In the genomic region with DNA sequence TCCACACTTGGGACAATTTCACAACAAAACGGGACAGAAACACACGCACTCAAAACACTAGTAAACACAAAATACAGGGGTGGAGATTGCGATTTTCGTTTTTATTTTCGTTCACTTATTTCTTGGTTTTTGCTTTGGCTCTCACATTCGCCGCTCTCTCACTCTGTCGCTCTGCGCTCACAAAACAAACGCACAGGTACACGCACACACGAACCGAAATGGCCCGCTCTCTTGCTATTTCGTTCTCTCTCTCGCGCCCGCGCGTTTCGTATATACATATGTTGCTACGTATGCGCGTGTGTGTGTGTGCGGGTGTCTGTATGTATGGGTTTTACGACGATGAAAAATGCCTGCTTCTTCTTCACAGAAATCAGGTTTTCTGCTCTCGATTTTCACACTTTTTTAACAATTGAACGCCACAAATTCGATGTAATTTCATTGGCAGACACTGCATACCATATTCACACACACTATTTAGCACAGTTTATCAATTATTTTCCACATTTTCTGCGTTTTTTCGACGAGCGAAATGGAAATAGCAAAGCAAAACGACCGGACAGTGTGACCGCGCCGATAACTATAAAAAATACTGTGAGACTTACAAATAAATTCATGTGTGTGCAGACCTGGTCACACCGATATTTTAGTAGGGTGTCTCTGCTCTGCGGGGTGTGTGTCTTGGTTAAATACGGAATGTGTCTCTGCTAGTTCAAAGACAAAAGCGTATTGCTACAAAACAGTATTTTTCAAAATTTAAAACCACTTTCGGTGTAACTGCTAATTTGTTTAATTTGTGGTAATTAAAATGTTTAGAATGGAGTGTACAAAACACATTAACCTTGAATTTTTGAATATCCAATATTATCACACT, we compare ENCODE assay signal across 1 fruit fly cellular context.
TF ChIP-seq lines count a peak whose summit lies in the region.

A gene (minus strand): TSS at position 584 of the 871 bp plus-strand sequence.

TF ChIP-seq in whole organism, embryonic, 481 proteins besides CTCF, POLR2A, EP300 and RAD21 (continued from another document and continues in another):
- TF ChIP-seq Nf-YB (GFP tag; optimal IDR thresholded peaks at IDR 0.05; lab: Kevin White, UChicago) (no peak), pita (GFP tag; optimal IDR thresholded peaks at IDR 0.05; lab: Kevin White, UChicago) (peak; percentile 88), Hr51 (GFP tag; optimal IDR thresholded peaks at IDR 0.05; lab: Kevin White, UChicago) (peak; percentile 8 to 25), CG9817 (tag; optimal IDR thresholded peaks at IDR 0.05; lab: Kevin White, UChicago) (no peak), CG8924 (tag; optimal IDR thresholded peaks at IDR 0.05; lab: Kevin White, UChicago) (peak; percentile 63), Asciz (GFP tag; optimal IDR thresholded peaks at IDR 0.05; lab: Kevin White, UChicago) (no peak), ro (GFP tag; IDR thresholded peaks at IDR 0.05; lab: Robert Waterston, UW) (no peak), CG11093 (GFP tag; IDR thresholded peaks at IDR 0.05; lab: Robert Waterston, UW) (no peak), Dip2 (GFP tag; IDR thresholded peaks at IDR 0.05; lab: Robert Waterston, UW) (no peak), CG32767 (GFP tag; IDR thresholded peaks at IDR 0.05; lab: Robert Waterston, UW) (no peak), HmgZ (tag; optimal IDR thresholded peaks at IDR 0.05; lab: Kevin White, UChicago) (peak; percentile 39), wdn (GFP tag; IDR thresholded peaks at IDR 0.05; lab: Robert Waterston, UW) (no peak), CG17359 (tag; optimal IDR thresholded peaks at IDR 0.05; lab: Kevin White, UChicago) (no peak), CG15514 (GFP tag; optimal IDR thresholded peaks at IDR 0.05; lab: Kevin White, UChicago) (peak; percentile 68), CG12219 (GFP tag; optimal IDR thresholded peaks at IDR 0.05; lab: Kevin White, UChicago) (no peak), trem (tag; optimal IDR thresholded peaks at IDR 0.05; lab: Kevin White, UChicago) (peak; percentile 71), CG3065 (GFP tag; optimal IDR thresholded peaks at IDR 0.05; lab: Kevin White, UChicago) (no peak), CG13123 (GFP tag; optimal IDR thresholded peaks at IDR 0.05; lab: Kevin White, UChicago) (no peak), dati (GFP tag; IDR thresholded peaks at IDR 0.05; lab: Robert Waterston, UW) (no peak), Sox100B (GFP tag; optimal IDR thresholded peaks at IDR 0.05; lab: Kevin White, UChicago) (no peak), pho (GFP tag; optimal IDR thresholded peaks at IDR 0.05; lab: Kevin White, UChicago) (no peak), CG15011 (GFP tag; optimal IDR thresholded peaks at IDR 0.05; lab: Kevin White, UChicago) (no peak), Atf-2 (GFP tag; optimal IDR thresholded peaks at IDR 0.05; lab: Kevin White, UChicago) (no peak), wor (GFP tag; IDR thresholded peaks at IDR 0.05; lab: Robert Waterston, UW) (no peak), usp (GFP tag; optimal IDR thresholded peaks at IDR 0.05; lab: Kevin White, UChicago) (no peak), CG4730 (GFP tag; IDR thresholded peaks at IDR 0.05; lab: Robert Waterston, UW) (no peak), Sin3A (optimal IDR thresholded peaks at IDR 0.05; lab: Kevin White, UChicago) (peak; percentile 80), Ptx1 (GFP tag; IDR thresholded peaks at IDR 0.05; lab: Robert Waterston, UW) (no peak), CG17829 (tag; optimal IDR thresholded peaks at IDR 0.05; lab: Kevin White, UChicago) (peak; percentile 37), fd102C (GFP tag; optimal IDR thresholded peaks at IDR 0.05; lab: Kevin White, UChicago) (peak; percentile 29), CG13624 (GFP tag; optimal IDR thresholded peaks at IDR 0.05; lab: Kevin White, UChicago) (no peak), al (GFP tag; IDR thresholded peaks at IDR 0.05; lab: Robert Waterston, UW) (no peak), slou (GFP tag; optimal IDR thresholded peaks at IDR 0.05; lab: Kevin White, UChicago) (no peak), her (GFP tag; optimal IDR thresholded peaks at IDR 0.05; lab: Kevin White, UChicago) (no peak), CG8281 (tag; optimal IDR thresholded peaks at IDR 0.05; lab: Kevin White, UChicago) (no peak), CG33557 (GFP tag; optimal IDR thresholded peaks at IDR 0.05; lab: Kevin White, UChicago) (no peak), BEAF-32 (GFP tag; optimal IDR thresholded peaks at IDR 0.05; lab: Kevin White, UChicago) (peak; percentile 47), ham (GFP tag; IDR thresholded peaks at IDR 0.05; lab: Robert Waterston, UW) (no peak), kay (GFP tag; optimal IDR thresholded peaks at IDR 0.05; lab: Kevin White, UChicago) (no peak), bab2 (GFP tag; optimal IDR thresholded peaks at IDR 0.05; lab: Kevin White, UChicago) (no peak), Ssrp (tag; optimal IDR thresholded peaks at IDR 0.05; lab: Kevin White, UChicago) (no peak), CG13287 (GFP tag; IDR thresholded peaks at IDR 0.05; lab: Robert Waterston, UW; ENCODE audit: partially characterized antibody) (no peak), CG14050 (GFP tag; IDR thresholded peaks at IDR 0.05; lab: Robert Waterston, UW) (no peak), ems (GFP tag; optimal IDR thresholded peaks at IDR 0.05; lab: Kevin White, UChicago) (no peak), CG4820 (GFP tag; optimal IDR thresholded peaks at IDR 0.05; lab: Kevin White, UChicago) (no peak), CG16813 (GFP tag; IDR thresholded peaks at IDR 0.05; lab: Robert Waterston, UW; ENCODE audit: partially characterized antibody) (no peak), CG12071 (GFP tag; optimal IDR thresholded peaks at IDR 0.05; lab: Kevin White, UChicago) (no peak), nerfin-2 (GFP tag; IDR thresholded peaks at IDR 0.05; lab: Robert Waterston, UW; ENCODE audit: partially characterized antibody) (no peak), Dfd (GFP tag; optimal IDR thresholded peaks at IDR 0.05; lab: Kevin White, UChicago) (no peak), p53 (GFP tag; optimal IDR thresholded peaks at IDR 0.05; lab: Kevin White, UChicago) (peak; percentile 33), CkIIα-i1 (GFP tag; IDR thresholded peaks at IDR 0.05; lab: Robert Waterston, UW) (no peak), fd3F (GFP tag; optimal IDR thresholded peaks at IDR 0.05; lab: Kevin White, UChicago) (no peak), sima (GFP tag; optimal IDR thresholded peaks at IDR 0.05; lab: Kevin White, UChicago) (no peak), CG32772 (GFP tag; IDR thresholded peaks at IDR 0.05; lab: Robert Waterston, UW) (no peak), D19A (tag; optimal IDR thresholded peaks at IDR 0.05; lab: Kevin White, UChicago) (no peak), CG11560 (tag; IDR thresholded peaks at IDR 0.05; lab: Robert Waterston, UW) (no peak), CG9437 (GFP tag; optimal IDR thresholded peaks at IDR 0.05; lab: Kevin White, UChicago) (no peak), Rx (GFP tag; IDR thresholded peaks at IDR 0.05; lab: Robert Waterston, UW) (no peak), CG10366 (GFP tag; IDR thresholded peaks at IDR 0.05; lab: Robert Waterston, UW) (no peak), tio (GFP tag; optimal IDR thresholded peaks at IDR 0.05; lab: Kevin White, UChicago) (no peak), ssp (GFP tag; IDR thresholded peaks at IDR 0.05; lab: Robert Waterston, UW) (no peak), CG14860 (GFP tag; IDR thresholded peaks at IDR 0.05; lab: Robert Waterston, UW; ENCODE audit: partially characterized antibody) (no peak), HHEX (GFP tag; optimal IDR thresholded peaks at IDR 0.05; lab: Kevin White, UChicago) (no peak), CG15269 (tag; optimal IDR thresholded peaks at IDR 0.05; lab: Kevin White, UChicago) (no peak), Dip3 (GFP tag; optimal IDR thresholded peaks at IDR 0.05; lab: Kevin White, UChicago) (no peak), CG7372 (GFP tag; IDR thresholded peaks at IDR 0.05; lab: Robert Waterston, UW) (no peak), sob (GFP tag; IDR thresholded peaks at IDR 0.05; lab: Robert Waterston, UW) (no peak), CG12299 (tag; optimal IDR thresholded peaks at IDR 0.05; lab: Kevin White, UChicago) (peak; percentile 3), Drgx (GFP tag; IDR thresholded peaks at IDR 0.05; lab: Robert Waterston, UW) (no peak), zen (tag; optimal IDR thresholded peaks at IDR 0.05; lab: Kevin White, UChicago) (peak; percentile 55), CG43689 (GFP tag; IDR thresholded peaks at IDR 0.05; lab: Robert Waterston, UW) (no peak), sug (tag; optimal IDR thresholded peaks at IDR 0.05; lab: Kevin White, UChicago) (no peak), chn (GFP tag; optimal IDR thresholded peaks at IDR 0.05; lab: Kevin White, UChicago) (no peak), CG3838 (GFP tag; optimal IDR thresholded peaks at IDR 0.05; lab: Kevin White, UChicago) (no peak), CG12659 (GFP tag; optimal IDR thresholded peaks at IDR 0.05; lab: Kevin White, UChicago) (peak; percentile 73), trh (GFP tag; optimal IDR thresholded peaks at IDR 0.05; lab: Kevin White, UChicago) (no peak), CG34224 (GFP tag; IDR thresholded peaks at IDR 0.05; lab: Robert Waterston, UW; ENCODE audit: partially characterized antibody) (no peak), cg (GFP tag; optimal IDR thresholded peaks at IDR 0.05; lab: Kevin White, UChicago) (peak; percentile 100), CG3281 (GFP tag; optimal IDR thresholded peaks at IDR 0.05; lab: Kevin White, UChicago) (no peak), Six4 (GFP tag; optimal IDR thresholded peaks at IDR 0.05; lab: Kevin White, UChicago) (no peak), HLH54F (GFP tag; optimal IDR thresholded peaks at IDR 0.05; lab: Kevin White, UChicago) (no peak), CG2199 (GFP tag; IDR thresholded peaks at IDR 0.05; lab: Robert Waterston, UW) (no peak), Usf (GFP tag; optimal IDR thresholded peaks at IDR 0.05; lab: Kevin White, UChicago) (no peak), H15 (GFP tag; IDR thresholded peaks at IDR 0.05; lab: Robert Waterston, UW) (no peak), pzg (GFP tag; optimal IDR thresholded peaks at IDR 0.05; lab: Kevin White, UChicago) (peak; percentile 99), Dll (GFP tag; IDR thresholded peaks at IDR 0.05; lab: Robert Waterston, UW; ENCODE audit: partially characterized antibody) (no peak), pan (optimal IDR thresholded peaks at IDR 0.05; lab: Kevin White, UChicago) (no peak), pan (GFP tag; optimal IDR thresholded peaks at IDR 0.05 in 1 of 2, IDR thresholded peaks at IDR 0.05 in 1 of 2) (no peak), CG1529 (GFP tag; optimal IDR thresholded peaks at IDR 0.05; lab: Kevin White, UChicago) (no peak), CG7987 (GFP tag; optimal IDR thresholded peaks at IDR 0.05; lab: Kevin White, UChicago) (no peak), CG13424 (tag; optimal IDR thresholded peaks at IDR 0.05; lab: Kevin White, UChicago) (no peak), mam (GFP tag; optimal IDR thresholded peaks at IDR 0.05; lab: Kevin White, UChicago) (no peak), mld (GFP tag; IDR thresholded peaks at IDR 0.05; lab: Robert Waterston, UW; ENCODE audit: partially characterized antibody) (no peak), CG7357 (GFP tag; IDR thresholded peaks at IDR 0.05; lab: Robert Waterston, UW) (no peak), wek (GFP tag; optimal IDR thresholded peaks at IDR 0.05; lab: Kevin White, UChicago) (no peak), phol (tag; optimal IDR thresholded peaks at IDR 0.05; lab: Kevin White, UChicago) (peak; percentile 62), Xbp1 (GFP tag; optimal IDR thresholded peaks at IDR 0.05; lab: Kevin White, UChicago) (no peak), salm (tag; optimal IDR thresholded peaks at IDR 0.05; lab: Kevin White, UChicago) (peak; percentile 17), ci (GFP tag; IDR thresholded peaks at IDR 0.05; lab: Robert Waterston, UW) (no peak), ase (GFP tag; IDR thresholded peaks at IDR 0.05; lab: Robert Waterston, UW) (no peak), CG18764 (GFP tag; optimal IDR thresholded peaks at IDR 0.05; lab: Kevin White, UChicago) (no peak), CG2875 (GFP tag; optimal IDR thresholded peaks at IDR 0.05; lab: Kevin White, UChicago) (no peak), insv (GFP tag; optimal IDR thresholded peaks at IDR 0.05; lab: Kevin White, UChicago) (peak in 1 of 2 experiments; percentile 50), grn (GFP tag; optimal IDR thresholded peaks at IDR 0.05; lab: Kevin White, UChicago) (no peak), ash1 (GFP tag; optimal IDR thresholded peaks at IDR 0.05; lab: Kevin White, UChicago) (no peak), CG10267 (tag; optimal IDR thresholded peaks at IDR 0.05; lab: Kevin White, UChicago) (peak; percentile 66), nom (GFP tag; optimal IDR thresholded peaks at IDR 0.05; lab: Kevin White, UChicago) (peak; percentile 56), CG9876 (GFP tag; optimal IDR thresholded peaks at IDR 0.05; lab: Kevin White, UChicago) (no peak), CG8089 (GFP tag; optimal IDR thresholded peaks at IDR 0.05; lab: Kevin White, UChicago) (no peak), B-H2 (GFP tag; optimal IDR thresholded peaks at IDR 0.05; lab: Kevin White, UChicago) (no peak), CG12942 (GFP tag; optimal IDR thresholded peaks at IDR 0.05; lab: Kevin White, UChicago) (no peak), CG15073 (GFP tag; optimal IDR thresholded peaks at IDR 0.05; lab: Kevin White, UChicago) (no peak), CG3726 (GFP tag; IDR thresholded peaks at IDR 0.05; lab: Robert Waterston, UW) (no peak), CG16815 (GFP tag; optimal IDR thresholded peaks at IDR 0.05; lab: Kevin White, UChicago) (no peak), Oli (tag; optimal IDR thresholded peaks at IDR 0.05; lab: Kevin White, UChicago) (no peak), bbx (GFP tag; IDR thresholded peaks at IDR 0.05; lab: Robert Waterston, UW; ENCODE audit: partially characterized antibody) (no peak), Scr (GFP tag; IDR thresholded peaks at IDR 0.05; lab: Robert Waterston, UW; ENCODE audit: partially characterized antibody) (no peak), jumu (GFP tag; optimal IDR thresholded peaks at IDR 0.05; lab: Kevin White, UChicago) (peak; percentile 29), Poxn (GFP tag; IDR thresholded peaks at IDR 0.05; lab: Robert Waterston, UW) (no peak), CG11504 (tag; optimal IDR thresholded peaks at IDR 0.05; lab: Kevin White, UChicago) (peak; percentile 66), sc (optimal IDR thresholded peaks at IDR 0.05; lab: Kevin White, UChicago) (no peak), sc (GFP tag; optimal IDR thresholded peaks at IDR 0.05; lab: Kevin White, UChicago) (no peak), CG7786 (GFP tag; optimal IDR thresholded peaks at IDR 0.05; lab: Kevin White, UChicago) (no peak), jing (GFP tag; optimal IDR thresholded peaks at IDR 0.05; lab: Kevin White, UChicago) (no peak), Aef1 (GFP tag; IDR thresholded peaks at IDR 0.05; lab: Robert Waterston, UW) (no peak), HLH3B (GFP tag; IDR thresholded peaks at IDR 0.05; lab: Robert Waterston, UW) (no peak), CG10654 (GFP tag; optimal IDR thresholded peaks at IDR 0.05; lab: Kevin White, UChicago) (no peak), CG9727 (GFP tag; optimal IDR thresholded peaks at IDR 0.05; lab: Kevin White, UChicago) (no peak)
